Worm (Caenorhabditis elegans) whole organism, young adult: ENCODE results near the gene pfd-5.

Source experiments
- C06A6.2 ChIP-seq: fragments of 200-800 bp; sonication (Bioruptor generic); conservative IDR thresholded peaks from 2 replicates; pipeline ENCODE4 v1.3.6; 2022; ENCODE audit warnings: missing genetic modification characterization, missing compliant biosample characterization
- F10E7.11 ChIP-seq: sonication (generic microtip); optimal IDR thresholded peaks from 2 replicates; lab custom pipeline; 2017; ENCODE audit warnings: mild to moderate bottlenecking, missing genetic modification characterization, moderate library complexity, missing compliant biosample characterization
- F23B12.7 ChIP-seq: sonication (generic microtip); optimal IDR thresholded peaks from 2 replicates; lab custom pipeline; 2017; ENCODE audit warnings: missing genetic modification characterization, mild to moderate bottlenecking, missing compliant biosample characterization, antibody characterized with exemption, moderate library complexity; ENCODE audit not compliant: insufficient read depth
- F33H1.4 ChIP-seq: fragments of 200-800 bp; sonication (Bioruptor generic); IDR thresholded peaks from 2 replicates; pipeline ENCODE4 v1.3.6; 2022; ENCODE audit warnings: missing genetic modification reagents, missing genetic modification characterization, missing compliant biosample characterization
- F37B4.10 ChIP-seq: fragments of 200-800 bp; sonication (Bioruptor generic); IDR thresholded peaks from 2 replicates; pipeline ENCODE4 v1.3.6; 2022; ENCODE audit warnings: missing genetic modification characterization, missing compliant biosample characterization
- F39B2.1 ChIP-seq: fragments of 200-800 bp; sonication (Bioruptor generic); IDR thresholded peaks from 2 replicates; pipeline ENCODE4 v1.3.6; 2022; ENCODE audit warnings: missing genetic modification reagents, missing genetic modification characterization, missing compliant biosample characterization
- K11D2.4 ChIP-seq: fragments of 200-800 bp; sonication (Bioruptor generic); IDR thresholded peaks from 2 replicates; pipeline ENCODE4 v1.3.6; 2022; ENCODE audit warnings: missing genetic modification reagents, missing genetic modification characterization, missing compliant biosample characterization
- K12H6.12 ChIP-seq: fragments of 200-800 bp; sonication (Bioruptor generic); optimal IDR thresholded peaks from 2 replicates; lab custom pipeline; 2018; ENCODE audit warnings: mild to moderate bottlenecking, missing genetic modification characterization, missing compliant biosample characterization
- Y56A3A.18 ChIP-seq: fragments of 200-800 bp; sonication (Bioruptor generic); IDR thresholded peaks from 2 replicates; pipeline ENCODE4 v1.3.6; 2022; ENCODE audit warnings: missing genetic modification reagents, missing genetic modification characterization, missing compliant biosample characterization
- ZK185.1 ChIP-seq: sonication (generic microtip); optimal IDR thresholded peaks from 2 replicates; lab custom pipeline; 2016; ENCODE audit warnings: mild to moderate bottlenecking, missing genetic modification characterization, missing compliant biosample characterization; ENCODE audit not compliant: poor library complexity, severe bottlenecking
- aptf-2 ChIP-seq: fragments of 200-800 bp; sonication (Bioruptor generic); conservative IDR thresholded peaks from 2 replicates; pipeline ENCODE4 v1.3.6; 2022; ENCODE audit warnings: missing genetic modification reagents, missing genetic modification characterization, missing compliant biosample characterization
- ceh-27 ChIP-seq: fragments of 200-800 bp; sonication (Bioruptor generic); optimal IDR thresholded peaks from 2 replicates; lab custom pipeline; 2018; ENCODE audit warnings: mild to moderate bottlenecking, missing genetic modification characterization, moderate library complexity, missing compliant biosample characterization
- ceh-91 ChIP-seq: fragments of 200-800 bp; sonication (Bioruptor generic); IDR thresholded peaks from 2 replicates; pipeline ENCODE4 v1.3.6; 2022; ENCODE audit warnings: missing genetic modification reagents, missing genetic modification characterization, missing compliant biosample characterization
- chd-7 ChIP-seq: sonication (generic microtip); optimal IDR thresholded peaks from 2 replicates; lab custom pipeline; 2016; ENCODE audit warnings: mild to moderate bottlenecking, missing genetic modification characterization, moderate library complexity, missing compliant biosample characterization
- dpl-1 ChIP-seq: fragments of 150-350 bp; optimal IDR thresholded peaks from 2 replicates; lab custom pipeline; 2014; ENCODE audit warnings: missing biosample characterization, missing genetic modification reagents, missing genetic modification characterization
- egl-44 ChIP-seq: fragments of 200-800 bp; sonication (Bioruptor generic); IDR thresholded peaks from 2 replicates; pipeline ENCODE4 v1.3.6; 2022; ENCODE audit warnings: missing genetic modification reagents, missing genetic modification characterization, missing compliant biosample characterization
- him-1 ChIP-seq: sonication (generic microtip); optimal IDR thresholded peaks from 2 replicates; lab custom pipeline; 2016; ENCODE audit warnings: missing genotype, missing genetic modification reagents, missing genetic modification characterization, missing compliant biosample characterization
- hrde-1 ChIP-seq: sonication (generic microtip); optimal IDR thresholded peaks from 2 replicates; lab custom pipeline; 2016; ENCODE audit warnings: missing genetic modification characterization, mild to moderate bottlenecking, missing compliant biosample characterization, moderate library complexity, missing genotype, missing genetic modification reagents, borderline replicate concordance
- let-526 ChIP-seq: fragments of 200-800 bp; sonication (Bioruptor generic); IDR thresholded peaks from 2 replicates; pipeline ENCODE4 v1.3.6; 2022; ENCODE audit warnings: missing genetic modification reagents, missing genetic modification characterization, missing compliant biosample characterization
- lin-54 ChIP-seq: fragments of 200-800 bp; sonication (Bioruptor generic); optimal IDR thresholded peaks from 2 replicates; lab custom pipeline; 2018; ENCODE audit warnings: mild to moderate bottlenecking, missing genetic modification characterization, missing compliant biosample characterization
- lsl-1 ChIP-seq: fragments of 200-800 bp; sonication (Bioruptor generic); optimal IDR thresholded peaks from 2 replicates; lab custom pipeline; 2018; ENCODE audit warnings: mild to moderate bottlenecking, missing genetic modification characterization, moderate library complexity, missing compliant biosample characterization
- madf-6 ChIP-seq: fragments of 200-800 bp; sonication (Bioruptor generic); IDR thresholded peaks from 2 replicates; pipeline ENCODE4 v1.3.6; 2022; ENCODE audit warnings: missing genetic modification reagents, missing genetic modification characterization, missing compliant biosample characterization
- madf-8 ChIP-seq: fragments of 200-800 bp; sonication (Bioruptor generic); conservative IDR thresholded peaks from 2 replicates; pipeline ENCODE4 v1.3.6; 2022; ENCODE audit warnings: missing genetic modification reagents, missing genetic modification characterization, missing compliant biosample characterization
- nhr-179 ChIP-seq: sonication (generic microtip); optimal IDR thresholded peaks from 2 replicates; lab custom pipeline; 2016; ENCODE audit warnings: mild to moderate bottlenecking, missing genetic modification characterization, missing compliant biosample characterization
- pha-4 ChIP-seq: fragments of 150-350 bp; sonication (generic microtip); optimal IDR thresholded peaks from 2 replicates; lab custom pipeline; 2014; ENCODE audit warnings: missing biosample characterization, missing genetic modification reagents, missing genetic modification characterization
- repo-1 ChIP-seq: sonication (generic microtip); optimal IDR thresholded peaks from 2 replicates; lab custom pipeline; 2017; ENCODE audit warnings: mild to moderate bottlenecking, missing genetic modification characterization, missing compliant biosample characterization
- rpc-1 ChIP-seq, 2 experiments: fragments of 150-350 bp in 1 of 2; sonication (generic microtip) in 1 of 2; optimal IDR thresholded peaks; 2 replicates each; lab custom pipeline; 2014 to 2018; ENCODE audit warnings: missing biosample characterization in 1 of 2, missing genetic modification characterization in 1 of 2, missing genetic modification reagents in 1 of 2, missing genotype in 1 of 2
- snpc-3.4 ChIP-seq: sonication (generic microtip); optimal IDR thresholded peaks from 2 replicates; lab custom pipeline; 2017; ENCODE audit warnings: missing genetic modification characterization, mild to moderate bottlenecking, missing compliant biosample characterization, antibody characterized with exemption, moderate library complexity, missing genotype, missing genetic modification reagents
- sptf-2 ChIP-seq: fragments of 200-800 bp; sonication (Bioruptor generic); optimal IDR thresholded peaks from 2 replicates; lab custom pipeline; 2018; ENCODE audit warnings: mild to moderate bottlenecking, missing genetic modification characterization, missing compliant biosample characterization
- xnd-1 ChIP-seq: sonication (generic microtip); optimal IDR thresholded peaks from 2 replicates; lab custom pipeline; 2016; ENCODE audit warnings: missing genotype, missing genetic modification reagents, missing genetic modification characterization, missing compliant biosample characterization
- zim-3 ChIP-seq: sonication (generic microtip); optimal IDR thresholded peaks from 2 replicates; lab custom pipeline; 2017; ENCODE audit warnings: mild to moderate bottlenecking, missing genetic modification characterization, moderate library complexity, missing compliant biosample characterization
- ztf-22 ChIP-seq: fragments of 200-800 bp; sonication (Bioruptor generic); optimal IDR thresholded peaks from 2 replicates; lab custom pipeline; 2018; ENCODE audit warnings: mild to moderate bottlenecking, missing genetic modification characterization, moderate library complexity, missing compliant biosample characterization
- ztf-25 ChIP-seq: fragments of 200-800 bp; sonication (Bioruptor generic); IDR thresholded peaks from 2 replicates; pipeline ENCODE4 v1.3.6; 2022; ENCODE audit warnings: missing genetic modification reagents, missing genetic modification characterization, missing compliant biosample characterization

The pfd-5 gene

ce11 chrIII:7230841-7231240, 32.2 kb upstream of the pfd-5 start, which contains the start of gene R151.10:
Gene R151.10 (minus strand): TSS chrIII:7230941.
- TF ChIP-seq lin-54 (GFP tag; lab: Kevin White, UChicago) (no peak), hrde-1 (no peak), egl-44 (GFP tag; lab: Robert Waterston, UW) (no peak), dpl-1 (GFP tag; lab: Kevin White, UChicago) (no peak), chd-7 (no peak)

- TF ChIP-seq sptf-2 (GFP tag; lab: Kevin White, UChicago) (no peak), rpc-1 (optimal IDR thresholded peaks at IDR 0.05; lab: Kevin White, UChicago) (no peak), rpc-1 (tag; optimal IDR thresholded peaks at IDR 0.05; lab: Kevin White, UChicago) (no peak), pha-4 (tag; lab: Kevin White, UChicago) (no peak), F39B2.1 (GFP tag; lab: Robert Waterston, UW) (no peak), let-526 (GFP tag; lab: Robert Waterston, UW) (no peak), ztf-25 (GFP tag; lab: Robert Waterston, UW) (no peak), him-1 (tag; lab: Kevin White, UChicago) (no peak), aptf-2 (GFP tag; lab: Robert Waterston, UW) (no peak)
Observed at ce11 chrIII:7229687-7230086, 31.0 kb upstream of the pfd-5 start, which contains the start of gene R151.8. Gene R151.8 (minus strand): TSS chrIII:7229787.

ce11 chrIII:7226607-7227006, 27.9 kb upstream of the pfd-5 start, which contains the start of gene hsp-75:
Gene hsp-75 (minus strand): TSS chrIII:7226707.
- TF ChIP-seq ceh-27: no peak
- TF ChIP-seq ztf-22 (GFP tag; lab: Kevin White, UChicago): no peak
- TF ChIP-seq madf-6: no peak

- TF ChIP-seq K11D2.4 (GFP tag; lab: Robert Waterston, UW): no peak
- TF ChIP-seq, all 124 proteins: peak for 0
Observed at ce11 chrIII:7223029-7223428, 24.3 kb upstream of the pfd-5 start, which contains the start of gene der-2. Gene der-2 (minus strand): TSS chrIII:7223129.

- TF ChIP-seq ceh-91 (peak; percentile 53; the same call in 1 of the 2 replicates), him-1 (tag; lab: Kevin White, UChicago) (peak; percentile 77), F33H1.4 (peak; percentile 64; the same call in 1 of the 2 replicates), madf-6 (peak; percentile 55), zim-3 (no peak), F23B12.7 (tag; lab: Kevin White, UChicago) (no peak), lsl-1 (peak; percentile 90), C06A6.2 (no peak), nhr-179 (no peak), F10E7.11 (tag; lab: Kevin White, UChicago) (no peak), Y56A3A.18 (0 out of 2 replicates have a peak, but pooled peaks have one; percentile 37), ZK185.1 (tag; lab: Kevin White, UChicago) (no peak), madf-8 (GFP tag; lab: Robert Waterston, UW) (peak; percentile 28), snpc-3.4 (tag; lab: Kevin White, UChicago) (peak; percentile 22), K12H6.12 (no peak), xnd-1 (peak; percentile 35), repo-1 (tag; lab: Kevin White, UChicago) (no peak), F37B4.10 (GFP tag; lab: Robert Waterston, UW) (no peak)
Observed at ce11 chrIII:7221103-7221502, 22.4 kb upstream of the pfd-5 start.
